Fruit fly (Drosophila melanogaster): Measurements from ENCODE around the gene CG34353.

DNA sequence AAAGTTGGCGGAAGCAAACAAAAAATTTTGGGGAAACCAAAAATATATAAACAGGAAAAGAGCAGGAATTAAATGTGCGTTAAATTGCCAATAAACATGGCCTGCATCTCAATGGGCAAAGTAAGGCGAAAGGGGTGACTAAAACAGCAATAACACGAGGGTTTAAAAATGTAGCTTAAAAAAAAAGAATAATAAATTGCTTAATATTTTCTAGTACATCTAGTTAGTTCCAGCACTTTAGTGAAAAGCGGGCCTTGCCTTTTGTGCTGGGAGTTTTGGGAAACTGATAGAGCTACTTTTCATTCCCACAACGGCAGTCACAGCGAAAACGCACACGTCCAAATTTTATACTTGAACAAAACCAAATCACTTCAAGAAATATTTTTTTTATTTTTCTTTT is 6.5 kb upstream of the CG34353 start, which contains the start of gene mil:
- no peak for TF ChIP-seq bab1 (GFP tag; optimal IDR thresholded peaks at IDR 0.05)
- TF ChIP-seq kay (GFP tag; ENCODE audit: borderline replicate concordance): no peak
- TF ChIP-seq Hr96 (GFP tag; optimal IDR thresholded peaks at IDR 0.05): no peak
- no peak for TF ChIP-seq CG7101 (tag; optimal IDR thresholded peaks at IDR 0.05)
- no peak for TF ChIP-seq CG12768 (GFP tag; optimal IDR thresholded peaks at IDR 0.05)
